Fruit fly (Drosophila melanogaster): ENCODE data around the gene eIF2A.
A peak's percentile ranks its signal among the peaks of the same experiment; 100 is the strongest.

DNA sequence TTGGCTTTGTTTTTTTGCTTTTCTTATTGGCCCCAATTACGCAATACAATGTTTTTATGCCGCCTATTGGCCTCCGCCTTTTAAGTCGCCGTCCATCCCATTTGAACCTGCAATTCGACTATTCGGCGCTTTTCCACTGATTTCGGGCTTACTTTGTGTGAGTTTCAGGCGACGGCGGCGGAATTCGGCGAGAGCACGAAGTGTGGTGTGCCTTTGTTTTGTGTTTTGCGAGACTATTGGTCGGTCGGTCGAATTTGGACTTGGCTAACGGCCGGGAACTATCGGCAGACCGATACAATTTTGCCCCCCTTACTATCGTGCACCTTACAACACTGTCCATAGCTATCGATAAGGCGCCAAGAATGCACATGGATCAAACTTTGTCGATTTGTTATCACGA is 16.5 kb downstream of the eIF2A start, which contains the start of gene P5CDh1:
- TF ChIP-seq wor (GFP tag; IDR thresholded peaks at IDR 0.05) (no peak), sob (GFP tag; IDR thresholded peaks at IDR 0.05) (peak; percentile 80), CG12942 (GFP tag; optimal IDR thresholded peaks at IDR 0.05) (peak; percentile 15), fd102C (GFP tag; optimal IDR thresholded peaks at IDR 0.05) (no peak), HmgD (GFP tag; optimal IDR thresholded peaks at IDR 0.05) (peak; percentile 10), CG18764 (GFP tag; optimal IDR thresholded peaks at IDR 0.05) (no peak), dpn (GFP tag; optimal IDR thresholded peaks at IDR 0.05) (peak; percentile 50 to 58), CG2202 (tag; optimal IDR thresholded peaks at IDR 0.05) (no peak), Sin3A (optimal IDR thresholded peaks at IDR 0.05) (peak; percentile 43), lmd (GFP tag; IDR thresholded peaks at IDR 0.05) (peak; percentile 39; the same call in 1 of the 2 replicates), CG11696 (GFP tag; IDR thresholded peaks at IDR 0.05) (no peak), CG11723 (GFP tag; optimal IDR thresholded peaks at IDR 0.05) (no peak)
